Fruit fly (Drosophila melanogaster) whole organism, embryonic: ENCODE data around the gene RpL34b.

Experiments used
- CG10321 ChIP-seq: fragments of 200-800 bp; sonication (Bioruptor generic); IDR thresholded peaks from 2 replicates; pipeline ENCODE4 v1.3.6; 2022; ENCODE audit warnings: missing biosample characterization, missing genetic modification characterization
- CG10462 ChIP-seq: fragments of 200-800 bp; sonication (Bioruptor generic); optimal IDR thresholded peaks from 2 replicates; lab custom pipeline; 2016; ENCODE audit warnings: missing biosample characterization, missing genetic modification characterization
- CG10959 ChIP-seq: fragments of 200-800 bp; sonication (Bioruptor generic); IDR thresholded peaks from 2 replicates; pipeline ENCODE4 v1.3.6; 2022; ENCODE audit warnings: missing biosample characterization, missing genetic modification characterization
- CG11085 ChIP-seq: fragments of 200-800 bp; sonication (Bioruptor generic); IDR thresholded peaks from 2 replicates; pipeline ENCODE4 v1.3.6; 2022; ENCODE audit warnings: missing biosample characterization, missing genetic modification characterization
- CG12219 ChIP-seq: fragments of 200-800 bp; sonication (Bioruptor generic); optimal IDR thresholded peaks from 3 replicates; lab custom pipeline; 2018; ENCODE audit warnings: missing biosample characterization, mild to moderate bottlenecking, missing genetic modification characterization
- CG12744 ChIP-seq: fragments of 200-800 bp; sonication (Bioruptor generic); optimal IDR thresholded peaks from 2 replicates; lab custom pipeline; 2016; ENCODE audit warnings: missing biosample characterization, missing genetic modification characterization
- CG14710 ChIP-seq: fragments of 200-800 bp; sonication (Bioruptor generic); optimal IDR thresholded peaks from 3 replicates; lab custom pipeline; 2019; ENCODE audit warnings: missing biosample characterization, mild to moderate bottlenecking, missing genetic modification characterization, moderate library complexity
- CG16813 ChIP-seq: fragments of 200-800 bp; sonication (Bioruptor generic); IDR thresholded peaks from 3 replicates; pipeline ENCODE4 v1.3.6; 2022; ENCODE audit warnings: missing biosample characterization, missing genetic modification characterization; ENCODE audit not compliant: partially characterized antibody
- CG17186 ChIP-seq: fragments of 200-800 bp; sonication (Bioruptor generic); optimal IDR thresholded peaks from 3 replicates; lab custom pipeline; 2017; ENCODE audit warnings: missing biosample characterization, missing genetic modification reagents, missing genetic modification characterization
- CG17612 ChIP-seq: fragments of 200-800 bp; sonication (Bioruptor generic); IDR thresholded peaks from 2 replicates; pipeline ENCODE4 v1.3.6; 2022; ENCODE audit warnings: missing biosample characterization, missing genetic modification characterization
- CG18476 ChIP-seq: fragments of 200-800 bp; sonication (Bioruptor generic); optimal IDR thresholded peaks from 2 replicates; lab custom pipeline; 2016; ENCODE audit warnings: missing biosample characterization, mild to moderate bottlenecking, missing genetic modification characterization
- CG18599 ChIP-seq: fragments of 200-800 bp; sonication (Bioruptor generic); optimal IDR thresholded peaks from 3 replicates; lab custom pipeline; 2017; ENCODE audit warnings: missing biosample characterization, missing genetic modification characterization, mild to moderate bottlenecking, moderate library complexity, missing genetic modification reagents
- CG42726 ChIP-seq: fragments of 200-800 bp; sonication (Bioruptor generic); IDR thresholded peaks from 2 replicates; pipeline ENCODE4 v1.3.6; 2022; ENCODE audit warnings: missing biosample characterization, missing genetic modification characterization; ENCODE audit not compliant: partially characterized antibody
- CG6813 ChIP-seq: fragments of 200-800 bp; sonication (Bioruptor generic); optimal IDR thresholded peaks from 2 replicates; lab custom pipeline; 2017; ENCODE audit warnings: missing biosample characterization, missing genetic modification characterization, mild to moderate bottlenecking, moderate library complexity, missing genetic modification reagents
- CG8765 ChIP-seq: fragments of 200-800 bp; sonication (Bioruptor generic); IDR thresholded peaks from 2 replicates; pipeline ENCODE4 v1.3.6; 2022; ENCODE audit warnings: missing biosample characterization, missing genetic modification characterization
- CG8924 ChIP-seq: fragments of 200-800 bp; optimal IDR thresholded peaks from 3 replicates; lab custom pipeline; 2019; ENCODE audit warnings: missing biosample characterization, mild to moderate bottlenecking, missing genetic modification characterization, moderate library complexity
- CG9215 ChIP-seq: fragments of 200-800 bp; sonication (Bioruptor generic); IDR thresholded peaks from 2 replicates; pipeline ENCODE4 v1.3.6; 2022; ENCODE audit warnings: missing biosample characterization, missing genetic modification characterization
- Chrac-16 ChIP-seq: fragments of 200-800 bp; sonication (Bioruptor generic); optimal IDR thresholded peaks from 3 replicates; lab custom pipeline; 2016; ENCODE audit warnings: missing biosample characterization, missing genetic modification characterization
- E2f1 ChIP-seq: fragments of 200-800 bp; sonication (Bioruptor generic); IDR thresholded peaks from 2 replicates; pipeline ENCODE4 v1.3.6; 2022; ENCODE audit warnings: missing biosample characterization, missing genetic modification characterization
- Elba2 ChIP-seq: fragments of 200-800 bp; sonication (Bioruptor generic); optimal IDR thresholded peaks from 3 replicates; lab custom pipeline; 2016; ENCODE audit warnings: missing biosample characterization, missing genetic modification characterization
- Gsc ChIP-seq: fragments of 200-800 bp; sonication (Bioruptor generic); IDR thresholded peaks from 2 replicates; pipeline ENCODE4 v1.3.6; 2022; ENCODE audit warnings: missing biosample characterization, missing genetic modification characterization
- HmgD ChIP-seq: fragments of 200-800 bp; sonication (Bioruptor generic); optimal IDR thresholded peaks from 3 replicates; lab custom pipeline; 2016; ENCODE audit warnings: missing biosample characterization, missing genetic modification characterization
- HmgZ ChIP-seq: fragments of 200-800 bp; sonication (Bioruptor generic); optimal IDR thresholded peaks from 2 replicates; lab custom pipeline; 2018; ENCODE audit warnings: missing biosample characterization, mild to moderate bottlenecking, missing genetic modification characterization
- Hr3 ChIP-seq: fragments of 200-800 bp; sonication (Bioruptor generic); optimal IDR thresholded peaks from 3 replicates; lab custom pipeline; 2016; ENCODE audit warnings: missing biosample characterization, missing genetic modification characterization
- Mad ChIP-seq: fragments of 200-800 bp; sonication (Bioruptor generic); optimal IDR thresholded peaks from 2 replicates; lab custom pipeline; 2016; ENCODE audit warnings: missing biosample characterization, missing genetic modification characterization
- NfI ChIP-seq: fragments of 200-800 bp; sonication (Bioruptor generic); optimal IDR thresholded peaks from 3 replicates; lab custom pipeline; 2018; ENCODE audit warnings: missing biosample characterization, mild to moderate bottlenecking, missing genetic modification characterization, moderate library complexity
- Side ChIP-seq: fragments of 200-800 bp; sonication (Bioruptor generic); optimal IDR thresholded peaks from 2 replicates; lab custom pipeline; 2016; ENCODE audit warnings: missing biosample characterization, missing genetic modification characterization
- cas ChIP-seq: fragments of 200-800 bp; sonication (Bioruptor generic); IDR thresholded peaks from 2 replicates; pipeline ENCODE4 v1.3.6; 2022; ENCODE audit warnings: missing biosample characterization, missing genetic modification characterization
- caup ChIP-seq: fragments of 200-800 bp; sonication (Bioruptor generic); optimal IDR thresholded peaks from 3 replicates; lab custom pipeline; 2017; ENCODE audit warnings: missing biosample characterization, mild to moderate bottlenecking, missing genetic modification characterization, moderate library complexity; ENCODE audit not compliant: severe bottlenecking
- dati ChIP-seq: fragments of 200-800 bp; sonication (Bioruptor generic); IDR thresholded peaks from 2 replicates; pipeline ENCODE4 v1.3.6; 2022; ENCODE audit warnings: missing biosample characterization, missing genetic modification characterization
- dimm ChIP-seq: fragments of 200-800 bp; sonication (Bioruptor generic); IDR thresholded peaks from 2 replicates; pipeline ENCODE4 v1.3.6; 2022; ENCODE audit warnings: missing biosample characterization, missing genetic modification characterization
- dm ChIP-seq: fragments of 200-800 bp; sonication (Bioruptor generic); optimal IDR thresholded peaks from 3 replicates; lab custom pipeline; 2016; ENCODE audit warnings: missing biosample characterization, missing genetic modification characterization
- exex ChIP-seq: fragments of 200-800 bp; sonication (Bioruptor generic); optimal IDR thresholded peaks from 4 replicates; lab custom pipeline; 2018; ENCODE audit warnings: missing biosample characterization, mild to moderate bottlenecking, missing genetic modification characterization, moderate library complexity
- gsb ChIP-seq: fragments of 200-800 bp; sonication (Bioruptor generic); IDR thresholded peaks from 2 replicates; pipeline ENCODE4 v1.3.6; 2022; ENCODE audit warnings: missing biosample characterization, missing genetic modification characterization
- gsb-n ChIP-seq: fragments of 200-800 bp; sonication (Bioruptor generic); optimal IDR thresholded peaks from 3 replicates; lab custom pipeline; 2018; ENCODE audit warnings: missing biosample characterization, mild to moderate bottlenecking, missing genetic modification characterization
- lola ChIP-seq, 3 experiments: fragments of >200 bp in 2 of 3; fragments of 200-800 bp in 1 of 3; sonication (Bioruptor generic) in 1 of 3; optimal IDR thresholded peaks; 2 replicates each; lab custom pipeline; 2017 to 2019; ENCODE audit warnings: missing biosample characterization in 3 of 3, missing genetic modification characterization in 3 of 3, mild to moderate bottlenecking in 1 of 3, moderate library complexity in 1 of 3
- mld ChIP-seq: fragments of 200-800 bp; sonication (Bioruptor generic); IDR thresholded peaks from 3 replicates; pipeline ENCODE4 v1.3.6; 2022; ENCODE audit warnings: missing biosample characterization, missing genetic modification characterization; ENCODE audit not compliant: partially characterized antibody
- oc ChIP-seq: fragments of 200-800 bp; sonication (Bioruptor generic); optimal IDR thresholded peaks from 2 replicates; lab custom pipeline; 2018; ENCODE audit warnings: missing biosample characterization, mild to moderate bottlenecking, missing genetic modification characterization, moderate library complexity
- pfk ChIP-seq: fragments of 200-800 bp; sonication (Bioruptor generic); optimal IDR thresholded peaks from 2 replicates; lab custom pipeline; 2018; ENCODE audit warnings: missing biosample characterization, mild to moderate bottlenecking, missing genetic modification characterization, moderate library complexity
- prd ChIP-seq, 3 experiments: fragments of >200 bp in 2 of 3; fragments of 200-800 bp in 1 of 3; sonication (Bioruptor generic) in 1 of 3; optimal IDR thresholded peaks in 2 of 3; IDR thresholded peaks in 1 of 3; 2 replicates in 2 of 3; 3 replicates in 1 of 3; pipeline versions ENCODE4 v1.3.6 to Lab custom; 2017 to 2022; ENCODE audit warnings: missing biosample characterization in 1 of 3, missing genetic modification characterization in 1 of 3
- pzg ChIP-seq: fragments of 200-800 bp; sonication (Bioruptor generic); optimal IDR thresholded peaks from 3 replicates; lab custom pipeline; 2018; ENCODE audit warnings: missing biosample characterization, mild to moderate bottlenecking, missing genetic modification characterization, moderate library complexity
- ranshi ChIP-seq: fragments of 200-800 bp; sonication (Bioruptor generic); IDR thresholded peaks from 2 replicates; pipeline ENCODE4 v1.3.6; 2022; ENCODE audit warnings: missing biosample characterization, missing genetic modification characterization
- ro ChIP-seq: fragments of 200-800 bp; sonication (Bioruptor generic); IDR thresholded peaks from 2 replicates; pipeline ENCODE4 v1.3.6; 2022; ENCODE audit warnings: missing biosample characterization, missing genetic modification characterization
- sim ChIP-seq: fragments of 200-800 bp; sonication (Bioruptor generic); IDR thresholded peaks from 2 replicates; pipeline ENCODE4 v1.3.6; 2022; ENCODE audit warnings: missing biosample characterization, missing genetic modification characterization
- ssp ChIP-seq: fragments of 200-800 bp; sonication (Bioruptor generic); IDR thresholded peaks from 2 replicates; pipeline ENCODE4 v1.3.6; 2022; ENCODE audit warnings: missing biosample characterization, missing genetic modification characterization
- tna ChIP-seq: fragments of 200-800 bp; sonication (Bioruptor generic); IDR thresholded peaks from 2 replicates; pipeline ENCODE4 v1.3.6; 2022; ENCODE audit warnings: missing biosample characterization, missing genetic modification characterization; ENCODE audit not compliant: partially characterized antibody
- ttk ChIP-seq: fragments of 200-800 bp; sonication (Bioruptor generic); IDR thresholded peaks from 2 replicates; pipeline ENCODE4 v2.1.2; 2022; ENCODE audit warnings: missing biosample characterization, missing genetic modification characterization
- tup ChIP-seq: fragments of 200-800 bp; sonication (Bioruptor generic); optimal IDR thresholded peaks from 2 replicates; lab custom pipeline; 2016; ENCODE audit warnings: missing biosample characterization, mild to moderate bottlenecking, missing genetic modification characterization, moderate library complexity
- wdn ChIP-seq: fragments of 200-800 bp; sonication (Bioruptor generic); IDR thresholded peaks from 2 replicates; pipeline ENCODE4 v1.3.6; 2022; ENCODE audit warnings: missing biosample characterization, missing genetic modification characterization
- wek ChIP-seq: fragments of 200-800 bp; sonication (Bioruptor generic); optimal IDR thresholded peaks from 3 replicates; lab custom pipeline; 2018; ENCODE audit warnings: missing biosample characterization, mild to moderate bottlenecking, missing genetic modification characterization, moderate library complexity

The RpL34b gene

dm6 chr3R:9399951-9400392 is 1.1 kb downstream of the RpL34b start, which contains the start of gene CG34117 (continued):
- TF ChIP-seq prd (optimal IDR thresholded peaks at IDR 0.05; lab: Kevin White, UChicago) (no peak), prd (GFP tag; IDR thresholded peaks at IDR 0.05; lab: Robert Waterston, UW) (peak; percentile 90), CG9215 (GFP tag; lab: Robert Waterston, UW) (peak; percentile 61), pzg (GFP tag; lab: Kevin White, UChicago) (peak; percentile 50), CG8924 (tag; lab: Kevin White, UChicago) (peak; percentile 88), tup (GFP tag; lab: Kevin White, UChicago) (peak; percentile 4), mld (GFP tag; lab: Robert Waterston, UW) (no peak), sim (GFP tag; lab: Robert Waterston, UW) (no peak), lola (GFP tag; optimal IDR thresholded peaks at IDR 0.05; lab: Kevin White, UChicago) (peak in 1 of 3 experiments; percentile 67), CG10959 (peak; percentile 69), ranshi (GFP tag; lab: Robert Waterston, UW) (peak; percentile 87), Hr3 (GFP tag; lab: Kevin White, UChicago) (peak; percentile 82), CG42726 (GFP tag; lab: Robert Waterston, UW) (peak; percentile 34; the same call in 1 of the 2 replicates), dimm (GFP tag; lab: Robert Waterston, UW) (no peak), ro (no peak; the same call in 1 of the 2 replicates), Chrac-16 (GFP tag; lab: Kevin White, UChicago) (peak; percentile 84), caup (peak; percentile 71), CG17186 (GFP tag; lab: Kevin White, UChicago) (peak; percentile 13), CG18599 (GFP tag; lab: Kevin White, UChicago) (peak; percentile 88), pfk (GFP tag; lab: Kevin White, UChicago) (peak; percentile 32), CG10321 (GFP tag; lab: Robert Waterston, UW) (no peak), CG8765 (peak; percentile 73), CG10462 (GFP tag; lab: Kevin White, UChicago) (peak; percentile 57), exex (tag; lab: Kevin White, UChicago) (peak; percentile 59), ttk (GFP tag; lab: Robert Waterston, UW) (peak; percentile 67), CG14710 (tag; lab: Kevin White, UChicago) (peak; percentile 81), E2f1 (peak; percentile 79), CG16813 (GFP tag; lab: Robert Waterston, UW) (no peak), Mad (GFP tag; lab: Kevin White, UChicago) (peak; percentile 55), Elba2 (peak; percentile 98), ssp (GFP tag; lab: Robert Waterston, UW) (peak; percentile 71), gsb-n (peak; percentile 75), wek (GFP tag; lab: Kevin White, UChicago) (no peak), CG12219 (GFP tag; lab: Kevin White, UChicago) (peak; percentile 49), Gsc (GFP tag; lab: Robert Waterston, UW) (no peak), tna (GFP tag; lab: Robert Waterston, UW) (no peak), CG11085 (peak; percentile 83), CG18476 (GFP tag; lab: Kevin White, UChicago) (peak; percentile 80), CG6813 (GFP tag; lab: Kevin White, UChicago) (peak; percentile 68), oc (peak; percentile 55), CG17612 (GFP tag; lab: Robert Waterston, UW) (peak; percentile 5; the same call in 1 of the 2 replicates), dm (peak; percentile 17), gsb (GFP tag; lab: Robert Waterston, UW) (peak; percentile 58), Side (GFP tag; lab: Kevin White, UChicago) (peak; percentile 67), cas (GFP tag; lab: Robert Waterston, UW) (0 out of 2 replicates have a peak, but pooled peaks have one; percentile 18), HmgZ (tag; lab: Kevin White, UChicago) (peak; percentile 85), CG12744 (GFP tag; lab: Kevin White, UChicago) (peak; percentile 37), NfI (GFP tag; lab: Kevin White, UChicago) (peak; percentile 78), HmgD (GFP tag; lab: Kevin White, UChicago) (no peak), dati (no peak), wdn (GFP tag; lab: Robert Waterston, UW) (peak; percentile 79)
